Worm (Caenorhabditis elegans): ENCODE results near the gene C37C3.1.

ce11 chrV:7848251-7848650 is 9.5 kb upstream of the C37C3.1 start:
- TF ChIP-seq tab-1 (GFP tag; IDR thresholded peaks at IDR 0.05) (no peak), cog-1 (tag; optimal IDR thresholded peaks at IDR 0.05) (peak; percentile 1), med-1 (GFP tag; optimal IDR thresholded peaks at IDR 0.05; ENCODE audit: insufficient read depth) (no peak), klf-2 (GFP tag; conservative IDR thresholded peaks at IDR 0.05) (no peak)

Data from whole organism, midembryonic.